Fruit fly (Drosophila melanogaster) whole organism, prepupa: ENCODE results near the gene CG5160.

Source experiments
- CG10631 ChIP-seq: fragments of 200-800 bp; sonication (Bioruptor generic); optimal IDR thresholded peaks from 2 replicates; lab custom pipeline; 2016; ENCODE audit warnings: missing biosample characterization, missing genetic modification characterization
- CG10669 ChIP-seq: fragments of 200-800 bp; sonication (Bioruptor generic); optimal IDR thresholded peaks from 3 replicates; lab custom pipeline; 2018; ENCODE audit warnings: missing biosample characterization, mild to moderate bottlenecking, missing genetic modification characterization, moderate library complexity
- CG11762 ChIP-seq: fragments of 200-800 bp; sonication (Bioruptor generic); optimal IDR thresholded peaks from 3 replicates; lab custom pipeline; 2016; ENCODE audit warnings: missing biosample characterization, missing genetic modification characterization; ENCODE audit not compliant: insufficient read depth
- CG15336 ChIP-seq: fragments of 200-800 bp; sonication (Bioruptor generic); IDR thresholded peaks from 2 replicates; pipeline ENCODE4 v1.3.6; 2022; ENCODE audit warnings: missing biosample characterization, missing genetic modification characterization
- CG1621 ChIP-seq: fragments of 200-800 bp; sonication (Bioruptor generic); optimal IDR thresholded peaks from 3 replicates; lab custom pipeline; 2018; ENCODE audit warnings: missing biosample characterization, mild to moderate bottlenecking, missing genetic modification characterization
- CG3032 ChIP-seq: fragments of 200-800 bp; optimal IDR thresholded peaks from 2 replicates; lab custom pipeline; 2019; ENCODE audit warnings: missing biosample characterization, mild to moderate bottlenecking, missing genetic modification characterization, moderate library complexity
- CG4318 ChIP-seq: fragments of 200-800 bp; sonication (Bioruptor generic); optimal IDR thresholded peaks from 3 replicates; lab custom pipeline; 2017; ENCODE audit warnings: missing biosample characterization, mild to moderate bottlenecking, missing genetic modification characterization
- CG6163 ChIP-seq: fragments of 200-800 bp; sonication (Bioruptor generic); IDR thresholded peaks from 3 replicates; pipeline ENCODE4 v1.3.6; 2022; ENCODE audit warnings: missing biosample characterization, missing genetic modification characterization
- CG6276 ChIP-seq: fragments of 200-800 bp; sonication (Bioruptor generic); optimal IDR thresholded peaks from 2 replicates; lab custom pipeline; 2017; ENCODE audit warnings: missing biosample characterization, mild to moderate bottlenecking, missing genetic modification characterization
- CG6792 ChIP-seq: fragments of 200-800 bp; sonication (Bioruptor generic); optimal IDR thresholded peaks from 3 replicates; lab custom pipeline; 2016; ENCODE audit warnings: missing biosample characterization, missing genetic modification characterization
- CG6808 ChIP-seq: fragments of 200-800 bp; sonication (Bioruptor generic); optimal IDR thresholded peaks from 3 replicates; lab custom pipeline; 2017; ENCODE audit warnings: missing biosample characterization, missing genetic modification characterization, mild to moderate bottlenecking, moderate library complexity, missing genetic modification reagents
- CG6854 ChIP-seq: fragments of 200-800 bp; sonication (Bioruptor generic); optimal IDR thresholded peaks from 2 replicates; lab custom pipeline; 2017; ENCODE audit warnings: missing biosample characterization, mild to moderate bottlenecking, missing genetic modification characterization
- CG8319 ChIP-seq: fragments of 200-800 bp; sonication (Bioruptor generic); optimal IDR thresholded peaks from 3 replicates; lab custom pipeline; 2016; ENCODE audit warnings: missing biosample characterization, missing genetic modification characterization
- CG8632 ChIP-seq: fragments of 200-800 bp; sonication (Bioruptor generic); optimal IDR thresholded peaks from 3 replicates; lab custom pipeline; 2016; ENCODE audit warnings: missing biosample characterization, missing genetic modification characterization
- Eip75B ChIP-seq: fragments of 200-800 bp; sonication (Bioruptor generic); optimal IDR thresholded peaks from 3 replicates; lab custom pipeline; 2016; ENCODE audit warnings: missing biosample characterization, missing genetic modification characterization
- Eip93F ChIP-seq: fragments of 200-800 bp; sonication (Bioruptor generic); optimal IDR thresholded peaks from 2 replicates; lab custom pipeline; 2016; ENCODE audit warnings: missing biosample characterization, mild to moderate bottlenecking, missing genetic modification characterization
- Ets21C ChIP-seq: fragments of 200-800 bp; sonication (Bioruptor generic); optimal IDR thresholded peaks from 3 replicates; lab custom pipeline; 2016; ENCODE audit warnings: missing biosample characterization, missing genetic modification characterization
- Ets96B ChIP-seq: fragments of 200-800 bp; optimal IDR thresholded peaks from 2 replicates; lab custom pipeline; 2019; ENCODE audit warnings: missing biosample characterization, mild to moderate bottlenecking, missing genetic modification characterization, moderate library complexity
- Lpt ChIP-seq: fragments of 200-800 bp; sonication (Bioruptor generic); optimal IDR thresholded peaks from 3 replicates; lab custom pipeline; 2016; ENCODE audit warnings: missing biosample characterization, missing genetic modification characterization
- Met ChIP-seq: fragments of 200-800 bp; sonication (Bioruptor generic); optimal IDR thresholded peaks from 3 replicates; lab custom pipeline; 2016; ENCODE audit warnings: missing biosample characterization, missing genetic modification characterization
- OdsH ChIP-seq: fragments of 200-800 bp; sonication (Bioruptor generic); optimal IDR thresholded peaks from 3 replicates; lab custom pipeline; 2016; ENCODE audit warnings: missing biosample characterization, missing genetic modification characterization
- Smox ChIP-seq: fragments of 200-800 bp; sonication (Bioruptor generic); optimal IDR thresholded peaks from 3 replicates; lab custom pipeline; 2016; ENCODE audit warnings: missing biosample characterization, missing genetic modification characterization
- Sox102F ChIP-seq: fragments of 200-800 bp; sonication (Bioruptor generic); optimal IDR thresholded peaks from 2 replicates; lab custom pipeline; 2016; ENCODE audit warnings: missing biosample characterization, mild to moderate bottlenecking, missing genetic modification characterization
- Sox14 ChIP-seq: fragments of 200-800 bp; sonication (Bioruptor generic); optimal IDR thresholded peaks from 3 replicates; lab custom pipeline; 2016; ENCODE audit warnings: missing biosample characterization, missing genetic modification characterization
- Sox15 ChIP-seq: fragments of 200-800 bp; sonication (Bioruptor generic); optimal IDR thresholded peaks from 3 replicates; lab custom pipeline; 2016; ENCODE audit warnings: missing biosample characterization, missing genetic modification characterization
- achi ChIP-seq: fragments of 200-800 bp; sonication (Bioruptor generic); optimal IDR thresholded peaks from 3 replicates; lab custom pipeline; 2016; ENCODE audit warnings: missing biosample characterization, missing genetic modification characterization
- cyc ChIP-seq: fragments of 200-800 bp; sonication (Bioruptor generic); optimal IDR thresholded peaks from 3 replicates; lab custom pipeline; 2016; ENCODE audit warnings: missing biosample characterization, missing genetic modification characterization
- dsx ChIP-seq: fragments of 200-800 bp; optimal IDR thresholded peaks from 3 replicates; lab custom pipeline; 2019; ENCODE audit warnings: missing biosample characterization, mild to moderate bottlenecking, missing genetic modification characterization, moderate library complexity; ENCODE audit not compliant: poor library complexity, severe bottlenecking
- esn ChIP-seq: fragments of 200-800 bp; sonication (Bioruptor generic); optimal IDR thresholded peaks from 2 replicates; lab custom pipeline; 2016; ENCODE audit warnings: missing biosample characterization, mild to moderate bottlenecking, missing genetic modification characterization, moderate library complexity
- fd59A ChIP-seq: fragments of 200-800 bp; sonication (Bioruptor generic); optimal IDR thresholded peaks from 2 replicates; lab custom pipeline; 2017; ENCODE audit warnings: missing biosample characterization, mild to moderate bottlenecking, missing genetic modification characterization, missing genetic modification reagents
- fd85E ChIP-seq: fragments of 200-800 bp; sonication (Bioruptor generic); optimal IDR thresholded peaks from 3 replicates; lab custom pipeline; 2016; ENCODE audit warnings: missing biosample characterization, missing genetic modification characterization
- fkh ChIP-seq: fragments of 200-800 bp; sonication (Bioruptor generic); optimal IDR thresholded peaks from 3 replicates; lab custom pipeline; 2017; ENCODE audit warnings: missing biosample characterization, mild to moderate bottlenecking, missing genetic modification characterization, moderate library complexity
- lz ChIP-seq: fragments of 200-800 bp; sonication (Bioruptor generic); optimal IDR thresholded peaks from 3 replicates; lab custom pipeline; 2016; ENCODE audit warnings: missing biosample characterization, missing genetic modification characterization
- salr ChIP-seq, 2 experiments: fragments of 200-800 bp; sonication (Bioruptor generic); optimal IDR thresholded peaks; 3 replicates each; lab custom pipeline; 2016 to 2018; ENCODE audit warnings: missing biosample characterization in 2 of 2, missing genetic modification characterization in 2 of 2, mild to moderate bottlenecking in 1 of 2
- svp ChIP-seq: fragments of 200-800 bp; sonication (Bioruptor generic); peaks from one replicate; lab custom pipeline; 2016; ENCODE audit warnings: missing biosample characterization, missing genetic modification characterization
- topi ChIP-seq: fragments of 200-800 bp; sonication (Bioruptor generic); optimal IDR thresholded peaks from 3 replicates; lab custom pipeline; 2016; ENCODE audit warnings: missing biosample characterization, missing genetic modification characterization
- vri ChIP-seq: fragments of 200-800 bp; sonication (Bioruptor generic); optimal IDR thresholded peaks from 3 replicates; lab custom pipeline; 2016; ENCODE audit warnings: missing biosample characterization, mild to moderate bottlenecking, missing genetic modification characterization

Gene CG5160

dm6 chr2L:7431861-7432601 lies 33.5 kb upstream of the CG5160 start:
- TF ChIP-seq vri (GFP tag; lab: Kevin White, UChicago), result peak; percentile 62
- TF ChIP-seq svp, result peak; percentile 96
- TF ChIP-seq Lpt (GFP tag; lab: Kevin White, UChicago), result no peak
- peak; percentile 25 for TF ChIP-seq CG6276 (GFP tag; lab: Kevin White, UChicago)
- TF ChIP-seq CG8632 (GFP tag; lab: Kevin White, UChicago), result no peak

- no peak for TF ChIP-seq CG4318 (GFP tag; lab: Kevin White, UChicago)
- TF ChIP-seq CG6163 (GFP tag; lab: Robert Waterston, UW), result no peak
- TF ChIP-seq CG6792 (GFP tag; lab: Kevin White, UChicago), result no peak
- TF ChIP-seq vri (GFP tag; lab: Kevin White, UChicago), result no peak
- TF ChIP-seq Sox14 (GFP tag; lab: Kevin White, UChicago), result no peak
- TF ChIP-seq achi (GFP tag; lab: Kevin White, UChicago), result no peak
- no peak for TF ChIP-seq Eip75B
- TF ChIP-seq CG1621 (tag; lab: Kevin White, UChicago), result no peak
- no peak for TF ChIP-seq Smox (GFP tag; lab: Kevin White, UChicago)
- no peak for TF ChIP-seq fd59A (GFP tag; lab: Kevin White, UChicago)
- TF ChIP-seq cyc (GFP tag; lab: Kevin White, UChicago), result no peak
- no peak for TF ChIP-seq CG15336 (GFP tag; lab: Robert Waterston, UW)
- no peak for TF ChIP-seq CG3032 (tag; lab: Kevin White, UChicago)
- no peak for TF ChIP-seq Sox102F (GFP tag; lab: Kevin White, UChicago)
- no peak for TF ChIP-seq salr (GFP tag; optimal IDR thresholded peaks at IDR 0.05; lab: Kevin White, UChicago)
These were observed 31.8 kb upstream of the CG5160 start for dm6 chr2L:7430313-7430712.

- TF ChIP-seq CG15336 (GFP tag; lab: Robert Waterston, UW), result no peak
- no peak for TF ChIP-seq lz (GFP tag; lab: Kevin White, UChicago)
- TF ChIP-seq Sox15 (GFP tag; lab: Kevin White, UChicago), result no peak
- TF ChIP-seq CG6792 (GFP tag; lab: Kevin White, UChicago), result no peak
- TF ChIP-seq CG10631 (GFP tag; lab: Kevin White, UChicago), result no peak
- no peak for TF ChIP-seq achi (GFP tag; lab: Kevin White, UChicago)
These were observed 29.2 kb upstream of the CG5160 start for dm6 chr2L:7427786-7428137.

- peak; percentile 61 for TF ChIP-seq fkh
- TF ChIP-seq CG8319 (GFP tag; lab: Kevin White, UChicago), result no peak
- TF ChIP-seq, all 60 proteins: peak for 1
These were observed 28.7 kb upstream of the CG5160 start for dm6 chr2L:7427067-7427785.

dm6 chr2L:7426326-7427066 lies 27.9 kb upstream of the CG5160 start, which contains the start of gene muc:
TSS of gene muc (plus strand) at chr2L:7426866.
- TF ChIP-seq Met (GFP tag; lab: Kevin White, UChicago), result peak; percentile 34
- TF ChIP-seq CG1621 (tag; lab: Kevin White, UChicago), result no peak
- no peak for TF ChIP-seq fd59A (GFP tag; lab: Kevin White, UChicago)
- no peak for TF ChIP-seq OdsH (GFP tag; lab: Kevin White, UChicago)
- peak; percentile 1 for TF ChIP-seq Eip93F
- no peak for TF ChIP-seq CG6163 (GFP tag; lab: Robert Waterston, UW)
- TF ChIP-seq CG11762 (GFP tag; lab: Kevin White, UChicago), result no peak
- peak; percentile 96 for TF ChIP-seq svp
- no peak for TF ChIP-seq fd85E
- TF ChIP-seq topi (GFP tag; lab: Kevin White, UChicago), result peak; percentile 3
- TF ChIP-seq CG10631 (GFP tag; lab: Kevin White, UChicago), result peak; percentile 19
- TF ChIP-seq CG8632 (GFP tag; lab: Kevin White, UChicago), result no peak
- TF ChIP-seq CG6276 (GFP tag; lab: Kevin White, UChicago), result no peak
- no peak for TF ChIP-seq CG4318 (GFP tag; lab: Kevin White, UChicago)
- peak; percentile 2 for TF ChIP-seq CG10669 (GFP tag; lab: Kevin White, UChicago)
- peak; percentile 39 for TF ChIP-seq CG3032 (tag; lab: Kevin White, UChicago)
- no peak for TF ChIP-seq CG6808 (GFP tag; lab: Kevin White, UChicago)
- TF ChIP-seq CG6854 (GFP tag; lab: Kevin White, UChicago), result no peak
- TF ChIP-seq Sox14 (GFP tag; lab: Kevin White, UChicago), result peak; percentile 38
- TF ChIP-seq Ets96B (tag; lab: Kevin White, UChicago), result no peak
- peak; percentile 5 for TF ChIP-seq CG6792 (GFP tag; lab: Kevin White, UChicago)
- no peak for TF ChIP-seq CG15336 (GFP tag; lab: Robert Waterston, UW)
- TF ChIP-seq lz (GFP tag; lab: Kevin White, UChicago), result peak; percentile 51
- peak; percentile 31 for TF ChIP-seq esn (GFP tag; lab: Kevin White, UChicago)
- peak; percentile 38 for TF ChIP-seq Ets21C (GFP tag; lab: Kevin White, UChicago)
- TF ChIP-seq dsx (GFP tag; lab: Kevin White, UChicago), result peak; percentile 13
